Worm (Caenorhabditis elegans): ENCODE data around the gene F59E12.1.

- no peak for TF ChIP-seq ztf-23 (GFP tag; IDR thresholded peaks at IDR 0.05)
- TF ChIP-seq T22C8.4 (GFP tag; IDR thresholded peaks at IDR 0.05), result no peak
- TF ChIP-seq ztf-29 (GFP tag; IDR thresholded peaks at IDR 0.05), result no peak
- no peak for TF ChIP-seq med-1 (GFP tag; optimal IDR thresholded peaks at IDR 0.05; ENCODE audit: insufficient read depth)
- no peak for TF ChIP-seq flt-1 (GFP tag; IDR thresholded peaks at IDR 0.05)
- TF ChIP-seq klf-2 (GFP tag; conservative IDR thresholded peaks at IDR 0.05), result no peak
- no peak for TF ChIP-seq ref-1 (GFP tag; conservative IDR thresholded peaks at IDR 0.05)
- no peak for TF ChIP-seq cog-1 (tag; optimal IDR thresholded peaks at IDR 0.05)
- TF ChIP-seq tab-1 (GFP tag; IDR thresholded peaks at IDR 0.05), result no peak
Observed at ce11 chrII:5697338-5697737, 43.0 kb downstream of the F59E12.1 start.

Measured in whole organism, midembryonic.